Worm (Caenorhabditis elegans): ENCODE measurements around the gene R02D5.1.

R02D5.1 gene

ce11 chrV:14510746-14511145 lies 2.7 kb downstream of the R02D5.1 start, which contains the start of gene R02D5.9 (continued):
- no peak for TF ChIP-seq sptf-1 (tag; optimal IDR thresholded peaks at IDR 0.05)
- no peak for TF ChIP-seq mab-9 (GFP tag; IDR thresholded peaks at IDR 0.05)
- TF ChIP-seq ceh-63 (GFP tag; optimal IDR thresholded peaks at IDR 0.05): no peak
- no peak for TF ChIP-seq ztf-11 (tag; optimal IDR thresholded peaks at IDR 0.05)
- no peak for TF ChIP-seq fkh-4 (tag; optimal IDR thresholded peaks at IDR 0.05; ENCODE audit: borderline replicate concordance)
- TF ChIP-seq C34B4.2 (tag; optimal IDR thresholded peaks at IDR 0.05): no peak
- no peak for TF ChIP-seq ztf-4 (tag; optimal IDR thresholded peaks at IDR 0.05)
- TF ChIP-seq nhr-47 (tag; optimal IDR thresholded peaks at IDR 0.05): no peak
- peak; percentile 6 for TF ChIP-seq pag-3 (tag; optimal IDR thresholded peaks at IDR 0.05; ENCODE audit: borderline replicate concordance, insufficient read depth)
- no peak for TF ChIP-seq dpl-1 (GFP tag; optimal IDR thresholded peaks at IDR 0.05)
- no peak for TF ChIP-seq pax-3 (tag; optimal IDR thresholded peaks at IDR 0.05)
- TF ChIP-seq lin-35 (GFP tag; optimal IDR thresholded peaks at IDR 0.05): peak in 1 of 2 experiments; percentile 70
- no peak for TF ChIP-seq fkh-8 (tag; optimal IDR thresholded peaks at IDR 0.05)
- no peak for TF ChIP-seq nhr-11 (tag; optimal IDR thresholded peaks at IDR 0.05)
- TF ChIP-seq lir-3 (tag; optimal IDR thresholded peaks at IDR 0.05; ENCODE audit: poor library complexity): no peak
- no peak for TF ChIP-seq nhr-77 (tag; optimal IDR thresholded peaks at IDR 0.05)
- TF ChIP-seq tlp-1 (tag; optimal IDR thresholded peaks at IDR 0.05): no peak
- no peak for TF ChIP-seq pqm-1 (tag; optimal IDR thresholded peaks at IDR 0.05)
- no peak for TF ChIP-seq unc-30 (tag; optimal IDR thresholded peaks at IDR 0.05)
- TF ChIP-seq unc-130 (tag; optimal IDR thresholded peaks at IDR 0.05): peak; percentile 6
- no peak for TF ChIP-seq mef-2 (tag; optimal IDR thresholded peaks at IDR 0.05)
- no peak for TF ChIP-seq isw-1 (GFP tag; IDR thresholded peaks at IDR 0.05)
- TF ChIP-seq snu-23 (GFP tag; optimal IDR thresholded peaks at IDR 0.05): peak; percentile 51
- TF ChIP-seq mdl-1 (tag; optimal IDR thresholded peaks at IDR 0.05): peak in 1 of 2 experiments; percentile 94
- no peak for TF ChIP-seq sox-4 (tag; optimal IDR thresholded peaks at IDR 0.05)
- no peak for TF ChIP-seq ceh-88 (GFP tag; IDR thresholded peaks at IDR 0.05)
- TF ChIP-seq efl-1 (optimal IDR thresholded peaks at IDR 0.05): peak; percentile 4 to 9
- TF ChIP-seq efl-1 (GFP tag; optimal IDR thresholded peaks at IDR 0.05 in 1 of 2): peak in 1 of 2 experiments; percentile 4
- TF ChIP-seq dsc-1 (tag; optimal IDR thresholded peaks at IDR 0.05): no peak
- no peak for TF ChIP-seq C16A3.4 (tag; optimal IDR thresholded peaks at IDR 0.05)
- TF ChIP-seq zag-1 (tag; optimal IDR thresholded peaks at IDR 0.05): no peak
- no peak for TF ChIP-seq nhr-19 (GFP tag; conservative IDR thresholded peaks at IDR 0.05)
- peak; percentile 14 for TF ChIP-seq skn-1 (tag; optimal IDR thresholded peaks at IDR 0.05)
- no peak for TF ChIP-seq hlh-17 (GFP tag; optimal IDR thresholded peaks at IDR 0.05; ENCODE audit: borderline replicate concordance)
- no peak for TF ChIP-seq vab-15 (tag; optimal IDR thresholded peaks at IDR 0.05)
- no peak for TF ChIP-seq aly-2 (tag; optimal IDR thresholded peaks at IDR 0.05)
- no peak for TF ChIP-seq lin-15B (tag; optimal IDR thresholded peaks at IDR 0.05)
- TF ChIP-seq nhr-237 (tag; optimal IDR thresholded peaks at IDR 0.05): no peak
- TF ChIP-seq nhr-20 (tag; optimal IDR thresholded peaks at IDR 0.05): peak; percentile 50
- TF ChIP-seq ceh-82 (tag; optimal IDR thresholded peaks at IDR 0.05): no peak
- no peak for TF ChIP-seq ceh-90 (tag; optimal IDR thresholded peaks at IDR 0.05)
- TF ChIP-seq efl-3 (GFP tag; optimal IDR thresholded peaks at IDR 0.05): no peak
- TF ChIP-seq mep-1 (tag; optimal IDR thresholded peaks at IDR 0.05): peak; percentile 42
- TF ChIP-seq nhr-90 (tag; optimal IDR thresholded peaks at IDR 0.05; ENCODE audit: poor library complexity): no peak
- TF ChIP-seq blmp-1 (tag; optimal IDR thresholded peaks at IDR 0.05): peak; percentile 99
- TF ChIP-seq nhr-84 (tag; optimal IDR thresholded peaks at IDR 0.05): no peak
- TF ChIP-seq unc-98 (GFP tag; IDR thresholded peaks at IDR 0.05): no peak
- TF ChIP-seq nhr-12 (tag; optimal IDR thresholded peaks at IDR 0.05): no peak
- TF ChIP-seq irx-1 (tag; optimal IDR thresholded peaks at IDR 0.05): no peak
- TF ChIP-seq tbx-2 (tag; optimal IDR thresholded peaks at IDR 0.05): peak; percentile 42
- no peak for TF ChIP-seq elt-2 (tag; optimal IDR thresholded peaks at IDR 0.05)
- TF ChIP-seq unc-86 (tag; optimal IDR thresholded peaks at IDR 0.05): no peak
- TF ChIP-seq snpc-4 (tag; optimal IDR thresholded peaks at IDR 0.05): no peak
- no peak for TF ChIP-seq hpl-2 (GFP tag; optimal IDR thresholded peaks at IDR 0.05)
- no peak for TF ChIP-seq C04F5.9 (tag; optimal IDR thresholded peaks at IDR 0.05)
